Worm (Caenorhabditis elegans) whole organism, late embryonic: Measurements from ENCODE around the gene ZC373.2.
A peak's percentile ranks its signal among the peaks of the same experiment; 100 is the strongest.

Experiments used
- C38D4.7 ChIP-seq: fragments of 200-800 bp; sonication (Bioruptor generic); optimal IDR thresholded peaks from 2 replicates; lab custom pipeline; 2018; ENCODE audit warnings: mild to moderate bottlenecking, missing genetic modification characterization, moderate library complexity, missing compliant biosample characterization
- F13H6.1 ChIP-seq: sonication (generic microtip); optimal IDR thresholded peaks from 2 replicates; lab custom pipeline; 2016; ENCODE audit warnings: missing genetic modification characterization, missing compliant biosample characterization
- T23F11.4 ChIP-seq: fragments of 200-800 bp; sonication (Bioruptor generic); optimal IDR thresholded peaks from 2 replicates; lab custom pipeline; 2018; ENCODE audit warnings: mild to moderate bottlenecking, missing genetic modification characterization, missing compliant biosample characterization
- ceh-18 ChIP-seq: sonication (generic microtip); optimal IDR thresholded peaks from 2 replicates; lab custom pipeline; 2016; ENCODE audit warnings: missing genetic modification characterization, missing compliant biosample characterization
- ceh-19 ChIP-seq: fragments of 200-800 bp; sonication (Bioruptor generic); optimal IDR thresholded peaks from 2 replicates; lab custom pipeline; 2018; ENCODE audit warnings: mild to moderate bottlenecking, missing genetic modification characterization, missing compliant biosample characterization
- ceh-22 ChIP-seq: sonication (generic microtip); optimal IDR thresholded peaks from 2 replicates; lab custom pipeline; 2017; ENCODE audit warnings: missing biosample characterization, missing genetic modification characterization
- ceh-24 ChIP-seq: sonication (generic microtip); optimal IDR thresholded peaks from 2 replicates; lab custom pipeline; 2016; ENCODE audit warnings: mild to moderate bottlenecking, missing genetic modification characterization, missing compliant biosample characterization
- ceh-31 ChIP-seq: sonication (generic microtip); optimal IDR thresholded peaks from 2 replicates; lab custom pipeline; 2016; ENCODE audit warnings: missing genetic modification characterization, missing compliant biosample characterization
- che-1 ChIP-seq: sonication (generic microtip); optimal IDR thresholded peaks from 2 replicates; lab custom pipeline; 2016; ENCODE audit warnings: mild to moderate bottlenecking, missing genetic modification characterization, missing compliant biosample characterization
- dmd-4 ChIP-seq: sonication (generic microtip); optimal IDR thresholded peaks from 2 replicates; lab custom pipeline; 2016; ENCODE audit warnings: borderline replicate concordance, missing genetic modification characterization, missing compliant biosample characterization
- elt-2 ChIP-seq: sonication (generic microtip); optimal IDR thresholded peaks from 2 replicates; lab custom pipeline; 2016; ENCODE audit warnings: missing genetic modification reagents, missing genetic modification characterization, missing compliant biosample characterization
- elt-4 ChIP-seq: sonication (generic microtip); optimal IDR thresholded peaks from 2 replicates; lab custom pipeline; 2016; ENCODE audit warnings: missing genetic modification characterization, missing compliant biosample characterization
- ets-4 ChIP-seq: sonication (generic microtip); optimal IDR thresholded peaks from 2 replicates; lab custom pipeline; 2016; ENCODE audit warnings: missing genetic modification characterization, missing compliant biosample characterization
- eyg-1 ChIP-seq: sonication (generic microtip); optimal IDR thresholded peaks from 2 replicates; lab custom pipeline; 2016; ENCODE audit warnings: missing genotype, missing genetic modification characterization, missing compliant biosample characterization
- fkh-10 ChIP-seq: fragments of 150-350 bp; optimal IDR thresholded peaks from 2 replicates; lab custom pipeline; 2014; ENCODE audit warnings: missing biosample characterization, missing genetic modification reagents, missing genetic modification characterization
- fkh-6 ChIP-seq: sonication (generic microtip); optimal IDR thresholded peaks from 2 replicates; lab custom pipeline; 2016; ENCODE audit warnings: missing genetic modification characterization, missing compliant biosample characterization
- gmeb-2 ChIP-seq: sonication (generic microtip); optimal IDR thresholded peaks from 2 replicates; lab custom pipeline; 2016; ENCODE audit warnings: missing genetic modification characterization, inconsistent platforms, missing compliant biosample characterization
- hlh-15 ChIP-seq: sonication (generic microtip); optimal IDR thresholded peaks from 2 replicates; lab custom pipeline; 2016; ENCODE audit warnings: missing genetic modification characterization, missing compliant biosample characterization
- hlh-30 ChIP-seq: sonication (generic microtip); optimal IDR thresholded peaks from 2 replicates; lab custom pipeline; 2017; ENCODE audit warnings: antibody characterized with exemption, missing genetic modification characterization, missing compliant biosample characterization; ENCODE audit not compliant: insufficient read depth
- lim-6 ChIP-seq: sonication (generic microtip); optimal IDR thresholded peaks from 2 replicates; lab custom pipeline; 2016; ENCODE audit warnings: missing genetic modification characterization, missing compliant biosample characterization
- npax-4 ChIP-seq: sonication (generic microtip); optimal IDR thresholded peaks from 2 replicates; lab custom pipeline; 2016; ENCODE audit warnings: missing genetic modification characterization, missing compliant biosample characterization
- odd-2 ChIP-seq: sonication (generic microtip); optimal IDR thresholded peaks from 2 replicates; lab custom pipeline; 2017; ENCODE audit warnings: antibody characterized with exemption, mild to moderate bottlenecking, missing genetic modification characterization, missing compliant biosample characterization
- pag-3 ChIP-seq: sonication (generic microtip); optimal IDR thresholded peaks from 2 replicates; lab custom pipeline; 2016; ENCODE audit warnings: missing compliant biosample characterization, missing genetic modification characterization, borderline replicate concordance
- pat-9 ChIP-seq: fragments of 200-800 bp; sonication (Bioruptor generic); optimal IDR thresholded peaks from 2 replicates; lab custom pipeline; 2018; ENCODE audit warnings: mild to moderate bottlenecking, missing genetic modification characterization, moderate library complexity, missing compliant biosample characterization
- pha-4 ChIP-seq: fragments of 150-350 bp; optimal IDR thresholded peaks from 2 replicates; lab custom pipeline; 2018; ENCODE audit warnings: missing biosample characterization, missing genetic modification reagents, missing genetic modification characterization
- pqm-1 ChIP-seq: sonication (generic microtip); optimal IDR thresholded peaks from 2 replicates; lab custom pipeline; 2016; ENCODE audit warnings: missing genetic modification characterization, missing compliant biosample characterization
- ref-2 ChIP-seq: sonication (generic microtip); optimal IDR thresholded peaks from 2 replicates; lab custom pipeline; 2016; ENCODE audit warnings: missing genetic modification characterization, missing compliant biosample characterization
- sdc-2 ChIP-seq: sonication (generic microtip); optimal IDR thresholded peaks from 2 replicates; lab custom pipeline; 2016; ENCODE audit warnings: missing genotype, missing genetic modification characterization, missing compliant biosample characterization
- syd-9 ChIP-seq: sonication (generic microtip); optimal IDR thresholded peaks from 2 replicates; lab custom pipeline; 2016; ENCODE audit warnings: mild to moderate bottlenecking, missing genetic modification characterization, moderate library complexity, missing compliant biosample characterization
- tbx-2 ChIP-seq: sonication (generic microtip); optimal IDR thresholded peaks from 2 replicates; lab custom pipeline; 2016; ENCODE audit warnings: missing genetic modification characterization, missing compliant biosample characterization
- unc-42 ChIP-seq: sonication (generic microtip); optimal IDR thresholded peaks from 2 replicates; lab custom pipeline; 2016; ENCODE audit warnings: missing genotype, missing genetic modification characterization, missing compliant biosample characterization
- unc-55 ChIP-seq: sonication (generic microtip); optimal IDR thresholded peaks from 2 replicates; lab custom pipeline; 2017; ENCODE audit warnings: missing biosample characterization, missing genetic modification reagents, missing genetic modification characterization
- unc-86 ChIP-seq: sonication (generic microtip); optimal IDR thresholded peaks from 2 replicates; lab custom pipeline; 2016; ENCODE audit warnings: missing genetic modification characterization, missing compliant biosample characterization
- ztf-16 ChIP-seq: sonication (generic microtip); optimal IDR thresholded peaks from 2 replicates; lab custom pipeline; 2017; ENCODE audit warnings: missing genetic modification characterization, missing compliant biosample characterization

ZC373.2 gene

ce11 chrX:10051625-10052024 is 6.6 kb downstream of the ZC373.2 start:
- TF ChIP-seq che-1 (tag; lab: Kevin White, UChicago) = no peak
- TF ChIP-seq elt-2 = peak; percentile 13
- TF ChIP-seq unc-42 (tag; lab: Kevin White, UChicago) = no peak

- TF ChIP-seq fkh-6 (no peak), pqm-1 (tag; lab: Kevin White, UChicago) (no peak), ceh-19 (GFP tag; lab: Kevin White, UChicago) (no peak), syd-9 (tag; lab: Kevin White, UChicago) (no peak), ceh-31 (tag; lab: Kevin White, UChicago) (no peak), ets-4 (no peak), gmeb-2 (no peak)
Measured at ce11 chrX:10049160-10049559, 9.1 kb downstream of the ZC373.2 start, which contains the start of gene gnrr-3. TSS of gene gnrr-3 (plus strand) at chrX:10049460.

- TF ChIP-seq unc-55 (peak; percentile 24), tbx-2 (tag; lab: Kevin White, UChicago) (no peak)
Measured at ce11 chrX:10047325-10047724, 10.9 kb downstream of the ZC373.2 start, which contains the start of gene ZC374.2. TSS of gene ZC374.2 (minus strand) at chrX:10047425.

ce11 chrX:10044473-10044872 is 13.8 kb downstream of the ZC373.2 start:
- no peak for TF ChIP-seq fkh-10 (GFP tag; lab: Kevin White, UChicago)
- TF ChIP-seq ref-2 (tag; lab: Kevin White, UChicago) = no peak
- no peak for TF ChIP-seq gmeb-2
- no peak for TF ChIP-seq ceh-22 (tag; lab: Kevin White, UChicago)
- no peak for TF ChIP-seq pat-9 (tag; lab: Kevin White, UChicago)
- no peak for TF ChIP-seq ceh-18 (tag; lab: Kevin White, UChicago)
- no peak for TF ChIP-seq F13H6.1 (tag; lab: Kevin White, UChicago)
- TF ChIP-seq sdc-2 (tag; lab: Kevin White, UChicago) = no peak
- TF ChIP-seq pqm-1 (tag; lab: Kevin White, UChicago) = no peak
- TF ChIP-seq C38D4.7 (GFP tag; lab: Kevin White, UChicago) = no peak
- no peak for TF ChIP-seq fkh-6
- TF ChIP-seq odd-2 = no peak
- no peak for TF ChIP-seq unc-86
- no peak for TF ChIP-seq elt-2

ce11 chrX:10030836-10031235 is 27.4 kb downstream of the ZC373.2 start, which contains the start of gene sek-6:
TSS of gene sek-6 (plus strand) at chrX:10031150.
- TF ChIP-seq dmd-4 (tag; lab: Kevin White, UChicago) (no peak), ztf-16 (no peak), pag-3 (tag; lab: Kevin White, UChicago) (no peak), T23F11.4 (no peak), lim-6 (no peak), ceh-24 (tag; lab: Kevin White, UChicago) (no peak), pha-4 (tag; lab: Kevin White, UChicago) (no peak), hlh-30 (tag; lab: Kevin White, UChicago) (no peak), ceh-19 (GFP tag; lab: Kevin White, UChicago) (no peak), C38D4.7 (GFP tag; lab: Kevin White, UChicago) (no peak), ceh-31 (tag; lab: Kevin White, UChicago) (no peak), eyg-1 (tag; lab: Kevin White, UChicago) (no peak), hlh-15 (tag; lab: Kevin White, UChicago) (no peak), npax-4 (tag; lab: Kevin White, UChicago) (no peak), elt-4 (tag; lab: Kevin White, UChicago) (no peak), unc-86 (no peak)
